Worm (Caenorhabditis elegans): Measurements from ENCODE around the gene F36H5.9.

DNA sequence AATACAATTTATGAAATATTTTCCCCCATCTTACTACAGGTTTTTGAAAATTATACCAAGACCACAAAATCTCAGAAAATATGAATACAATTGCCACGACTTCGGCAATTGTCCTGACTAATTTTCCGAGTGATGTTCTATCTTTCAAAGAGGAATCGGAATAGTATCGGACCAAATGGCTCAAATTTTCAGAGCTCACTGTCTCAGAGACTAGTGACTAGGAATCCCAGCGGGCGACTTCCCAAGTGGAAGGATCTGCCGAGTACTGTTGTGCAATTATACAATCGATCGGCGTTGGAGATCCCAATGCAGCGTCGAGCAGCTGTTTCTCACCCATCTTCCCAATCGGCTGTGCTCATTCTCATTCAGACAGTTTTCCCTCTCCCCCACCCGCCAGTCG is 27.2 kb downstream of the F36H5.9 start, which contains the start of gene F45C12.17:
- TF ChIP-seq tra-4 (tag; optimal IDR thresholded peaks at IDR 0.05) (no peak), ama-1 (optimal IDR thresholded peaks at IDR 0.05) (no peak), ceh-36 (tag; optimal IDR thresholded peaks at IDR 0.05) (no peak), aly-1 (tag; optimal IDR thresholded peaks at IDR 0.05) (no peak), F13C5.2 (tag; optimal IDR thresholded peaks at IDR 0.05) (no peak), pes-1 (GFP tag; IDR thresholded peaks at IDR 0.05) (no peak), ets-7 (tag; optimal IDR thresholded peaks at IDR 0.05) (no peak), hmg-4 (GFP tag; optimal IDR thresholded peaks at IDR 0.05) (no peak), B0310.2 (tag; optimal IDR thresholded peaks at IDR 0.05) (no peak), sea-1 (GFP tag; conservative IDR thresholded peaks at IDR 0.05) (no peak), tbx-11 (GFP tag; IDR thresholded peaks at IDR 0.05) (no peak), flt-1 (GFP tag; IDR thresholded peaks at IDR 0.05) (no peak), hnd-1 (tag; optimal IDR thresholded peaks at IDR 0.05) (no peak)
